Fruit fly (Drosophila melanogaster) whole organism, embryonic: ENCODE measurements around the gene CG13032.
A peak's percentile ranks its signal among the peaks of the same experiment; 100 is the strongest.

Experiments
- Atf3 ChIP-seq: fragments of 200-800 bp; sonication (Bioruptor generic); optimal IDR thresholded peaks from 3 replicates; lab custom pipeline; 2016; ENCODE audit warnings: missing biosample characterization, missing genetic modification characterization
- CG10321 ChIP-seq: fragments of 200-800 bp; sonication (Bioruptor generic); IDR thresholded peaks from 2 replicates; pipeline ENCODE4 v1.3.6; 2022; ENCODE audit warnings: missing biosample characterization, missing genetic modification characterization
- CG10654 ChIP-seq: fragments of 200-800 bp; sonication (Bioruptor generic); optimal IDR thresholded peaks from 2 replicates; lab custom pipeline; 2016; ENCODE audit warnings: missing biosample characterization, missing genetic modification characterization
- CG12236 ChIP-seq: fragments of 200-800 bp; sonication (Bioruptor generic); optimal IDR thresholded peaks from 2 replicates; lab custom pipeline; 2016; ENCODE audit warnings: missing biosample characterization, missing genetic modification characterization
- CG12769 ChIP-seq: fragments of 200-800 bp; sonication (Bioruptor generic); optimal IDR thresholded peaks from 2 replicates; lab custom pipeline; 2019; ENCODE audit warnings: missing biosample characterization, mild to moderate bottlenecking, missing genetic modification characterization, moderate library complexity
- CG14050 ChIP-seq: fragments of 200-800 bp; sonication (Bioruptor generic); IDR thresholded peaks from 3 replicates; pipeline ENCODE4 v1.3.6; 2022; ENCODE audit warnings: missing biosample characterization, missing genetic modification characterization
- CG17802 ChIP-seq: fragments of 200-800 bp; sonication (Bioruptor generic); optimal IDR thresholded peaks from 2 replicates; lab custom pipeline; 2018; ENCODE audit warnings: missing biosample characterization, mild to moderate bottlenecking, missing genetic modification characterization, moderate library complexity
- CG17829 ChIP-seq: fragments of 200-800 bp; optimal IDR thresholded peaks from 2 replicates; lab custom pipeline; 2019; ENCODE audit warnings: missing biosample characterization, mild to moderate bottlenecking, missing genetic modification characterization, moderate library complexity
- CG18011 ChIP-seq: fragments of 200-800 bp; sonication (Bioruptor generic); optimal IDR thresholded peaks from 2 replicates; lab custom pipeline; 2017; ENCODE audit warnings: missing biosample characterization, missing genetic modification characterization, mild to moderate bottlenecking, moderate library complexity, missing genotype
- CG1832 ChIP-seq: fragments of 200-800 bp; sonication (Bioruptor generic); optimal IDR thresholded peaks from 2 replicates; lab custom pipeline; 2017; ENCODE audit warnings: missing biosample characterization, mild to moderate bottlenecking, missing genetic modification characterization, inconsistent platforms
- CG18619 ChIP-seq: fragments of 200-800 bp; sonication (Bioruptor generic); optimal IDR thresholded peaks from 3 replicates; lab custom pipeline; 2017; ENCODE audit warnings: missing biosample characterization, mild to moderate bottlenecking, missing genetic modification characterization
- CG2129 ChIP-seq: fragments of 200-800 bp; sonication (Bioruptor generic); IDR thresholded peaks from 2 replicates; pipeline ENCODE4 v1.3.6; 2022; ENCODE audit warnings: missing biosample characterization, missing genetic modification characterization; ENCODE audit not compliant: partially characterized antibody
- CG2678 ChIP-seq: fragments of 200-800 bp; sonication (Bioruptor generic); optimal IDR thresholded peaks from 3 replicates; lab custom pipeline; 2019; ENCODE audit warnings: missing biosample characterization, mild to moderate bottlenecking, missing genetic modification characterization, moderate library complexity
- CG30431 ChIP-seq: fragments of 200-800 bp; sonication (Bioruptor generic); optimal IDR thresholded peaks from 2 replicates; lab custom pipeline; 2017; ENCODE audit warnings: missing biosample characterization, missing genetic modification characterization
- CG33213 ChIP-seq: fragments of 200-800 bp; sonication (Bioruptor generic); optimal IDR thresholded peaks from 3 replicates; lab custom pipeline; 2016; ENCODE audit warnings: missing biosample characterization, missing genetic modification characterization
- CG3995 ChIP-seq: fragments of 200-800 bp; sonication (Bioruptor generic); optimal IDR thresholded peaks from 3 replicates; lab custom pipeline; 2016; ENCODE audit warnings: missing biosample characterization, missing genetic modification characterization
- CG4360 ChIP-seq: fragments of 200-800 bp; sonication (Bioruptor generic); IDR thresholded peaks from 2 replicates; pipeline ENCODE4 v1.3.6; 2022; ENCODE audit warnings: missing biosample characterization, missing genetic modification characterization
- CG4707 ChIP-seq: fragments of 200-800 bp; sonication (Bioruptor generic); optimal IDR thresholded peaks from 2 replicates; lab custom pipeline; 2018; ENCODE audit warnings: missing biosample characterization, mild to moderate bottlenecking, missing genetic modification characterization, moderate library complexity
- CG4820 ChIP-seq: fragments of 200-800 bp; sonication (Bioruptor generic); optimal IDR thresholded peaks from 3 replicates; lab custom pipeline; 2016; ENCODE audit warnings: missing biosample characterization, missing genetic modification characterization
- CG9215 ChIP-seq: fragments of 200-800 bp; sonication (Bioruptor generic); IDR thresholded peaks from 2 replicates; pipeline ENCODE4 v1.3.6; 2022; ENCODE audit warnings: missing biosample characterization, missing genetic modification characterization
- Ets65A ChIP-seq: fragments of 200-800 bp; sonication (Bioruptor generic); peaks from one replicate; lab custom pipeline; 2016; ENCODE audit warnings: missing biosample characterization, missing genetic modification characterization
- Hand ChIP-seq: fragments of 200-800 bp; sonication (Bioruptor generic); optimal IDR thresholded peaks from 2 replicates; lab custom pipeline; 2017; ENCODE audit warnings: mild to moderate bottlenecking, missing biosample characterization, missing genetic modification reagents, missing genetic modification characterization
- HmgD ChIP-seq: fragments of 200-800 bp; sonication (Bioruptor generic); optimal IDR thresholded peaks from 3 replicates; lab custom pipeline; 2016; ENCODE audit warnings: missing biosample characterization, missing genetic modification characterization
- Lhr ChIP-seq: fragments of 200-800 bp; sonication (Bioruptor generic); optimal IDR thresholded peaks from 3 replicates; lab custom pipeline; 2017; ENCODE audit warnings: mild to moderate bottlenecking, missing biosample characterization, missing genetic modification reagents, missing genetic modification characterization
- Lim3 ChIP-seq: fragments of 200-800 bp; sonication (Bioruptor generic); IDR thresholded peaks from 2 replicates; pipeline ENCODE4 v1.3.6; 2022; ENCODE audit warnings: missing biosample characterization, missing genetic modification characterization
- Myb ChIP-seq: fragments of 200-800 bp; sonication (Bioruptor generic); optimal IDR thresholded peaks from 2 replicates; lab custom pipeline; 2016; ENCODE audit warnings: missing biosample characterization, missing genetic modification characterization
- YL-1 ChIP-seq: fragments of 200-800 bp; sonication (Bioruptor generic); optimal IDR thresholded peaks from 3 replicates; lab custom pipeline; 2017; ENCODE audit warnings: missing biosample characterization, mild to moderate bottlenecking, missing genetic modification characterization
- ash1 ChIP-seq: fragments of 200-800 bp; sonication (Bioruptor generic); optimal IDR thresholded peaks from 2 replicates; lab custom pipeline; 2018; ENCODE audit warnings: missing biosample characterization, mild to moderate bottlenecking, missing genetic modification characterization
- bcd ChIP-seq: fragments of 200-800 bp; sonication (Bioruptor generic); optimal IDR thresholded peaks from 2 replicates; lab custom pipeline; 2017; ENCODE audit warnings: missing biosample characterization, mild to moderate bottlenecking, missing genetic modification characterization
- br ChIP-seq: fragments of >200 bp; optimal IDR thresholded peaks from 2 replicates; lab custom pipeline; 2017
- btn ChIP-seq: fragments of 200-800 bp; sonication (Bioruptor generic); optimal IDR thresholded peaks from 2 replicates; lab custom pipeline; 2016; ENCODE audit warnings: missing biosample characterization, missing genetic modification characterization
- cato ChIP-seq: fragments of 200-800 bp; sonication (Bioruptor generic); optimal IDR thresholded peaks from 2 replicates; lab custom pipeline; 2016; ENCODE audit warnings: missing biosample characterization, missing genetic modification characterization, borderline replicate concordance
- chif ChIP-seq, 2 experiments: fragments of 200-800 bp; sonication (Bioruptor generic); optimal IDR thresholded peaks; 3 replicates each; lab custom pipeline; 2016; ENCODE audit warnings: missing biosample characterization in 2 of 2, missing genetic modification characterization in 2 of 2
- crp ChIP-seq, 2 experiments: fragments of 200-800 bp; sonication (Bioruptor generic); optimal IDR thresholded peaks; 2 replicates in 1 of 2; 3 replicates in 1 of 2; lab custom pipeline; 2017; ENCODE audit warnings: missing biosample characterization in 2 of 2, missing genetic modification characterization in 2 of 2, mild to moderate bottlenecking in 1 of 2, moderate library complexity in 1 of 2
- dati ChIP-seq: fragments of 200-800 bp; sonication (Bioruptor generic); IDR thresholded peaks from 2 replicates; pipeline ENCODE4 v1.3.6; 2022; ENCODE audit warnings: missing biosample characterization, missing genetic modification characterization
- eve ChIP-seq, 2 experiments: fragments of >200 bp; optimal IDR thresholded peaks; 2 replicates each; lab custom pipeline; 2017; ENCODE audit warnings: missing biosample characterization in 2 of 2, missing genetic modification characterization in 2 of 2
- ewg ChIP-seq: fragments of 200-800 bp; sonication (Bioruptor generic); optimal IDR thresholded peaks from 3 replicates; lab custom pipeline; 2017; ENCODE audit warnings: mild to moderate bottlenecking, missing biosample characterization, missing genetic modification reagents, missing genetic modification characterization
- eyg ChIP-seq: fragments of 200-800 bp; sonication (Bioruptor generic); optimal IDR thresholded peaks from 3 replicates; lab custom pipeline; 2016; ENCODE audit warnings: missing biosample characterization, missing genetic modification characterization
- insv ChIP-seq, 2 experiments: fragments of 200-800 bp; sonication (Bioruptor generic); optimal IDR thresholded peaks; 3 replicates each; lab custom pipeline; 2016 to 2018; ENCODE audit warnings: missing biosample characterization in 2 of 2, missing genetic modification characterization in 2 of 2
- mld ChIP-seq: fragments of 200-800 bp; sonication (Bioruptor generic); IDR thresholded peaks from 3 replicates; pipeline ENCODE4 v1.3.6; 2022; ENCODE audit warnings: missing biosample characterization, missing genetic modification characterization; ENCODE audit not compliant: partially characterized antibody
- odd ChIP-seq: fragments of 200-800 bp; sonication (Bioruptor generic); optimal IDR thresholded peaks from 2 replicates; lab custom pipeline; 2017; ENCODE audit warnings: missing biosample characterization, mild to moderate bottlenecking, missing genetic modification characterization
- pita ChIP-seq: fragments of 200-800 bp; sonication (Bioruptor generic); optimal IDR thresholded peaks from 2 replicates; lab custom pipeline; 2017; ENCODE audit warnings: missing biosample characterization, mild to moderate bottlenecking, missing genetic modification characterization
- sim ChIP-seq: fragments of 200-800 bp; sonication (Bioruptor generic); IDR thresholded peaks from 2 replicates; pipeline ENCODE4 v1.3.6; 2022; ENCODE audit warnings: missing biosample characterization, missing genetic modification characterization
- slbo ChIP-seq: fragments of 200-800 bp; sonication (Bioruptor generic); IDR thresholded peaks from 2 replicates; pipeline ENCODE4 v1.3.6; 2022; ENCODE audit warnings: missing biosample characterization, missing genetic modification characterization
- sna ChIP-seq: fragments of 200-800 bp; sonication (Bioruptor generic); IDR thresholded peaks from 2 replicates; pipeline ENCODE4 v1.3.6; 2022; ENCODE audit warnings: missing biosample characterization, missing genetic modification characterization; ENCODE audit not compliant: partially characterized antibody
- sqz ChIP-seq: fragments of 200-800 bp; sonication (Bioruptor generic); optimal IDR thresholded peaks from 3 replicates; lab custom pipeline; 2018; ENCODE audit warnings: missing biosample characterization, mild to moderate bottlenecking, missing genetic modification characterization
- tin ChIP-seq: fragments of 200-800 bp; sonication (Bioruptor generic); optimal IDR thresholded peaks from 3 replicates; lab custom pipeline; 2016; ENCODE audit warnings: missing biosample characterization, missing genetic modification characterization
- vvl ChIP-seq: fragments of 200-800 bp; sonication (Bioruptor generic); IDR thresholded peaks from 2 replicates; pipeline ENCODE4 v1.3.6; 2022; ENCODE audit warnings: missing biosample characterization, missing genetic modification characterization

Gene CG13032

dm6 chr3L:16659959-16660870 is 13.5 kb upstream of the CG13032 start (continued):
- TF ChIP-seq CG2129 (GFP tag; lab: Robert Waterston, UW) = no peak
- TF ChIP-seq tin (GFP tag; lab: Kevin White, UChicago) = peak; percentile 96
- TF ChIP-seq odd (GFP tag; lab: Kevin White, UChicago) = peak; percentile 96
- peak in 1 of 2 experiments; percentile 73 for TF ChIP-seq insv (GFP tag; optimal IDR thresholded peaks at IDR 0.05; lab: Kevin White, UChicago)
- TF ChIP-seq CG30431 (GFP tag; lab: Kevin White, UChicago) = peak; percentile 95
- TF ChIP-seq chif (GFP tag; optimal IDR thresholded peaks at IDR 0.05; lab: Kevin White, UChicago) = peak; percentile 89 to 91
- peak; percentile 91 for TF ChIP-seq CG14050 (GFP tag; lab: Robert Waterston, UW)
- peak; percentile 47 for TF ChIP-seq HmgD (GFP tag; lab: Kevin White, UChicago)
- TF ChIP-seq eyg (GFP tag; lab: Kevin White, UChicago) = peak; percentile 84
- TF ChIP-seq CG4360 = peak; percentile 77
- peak; percentile 99 for TF ChIP-seq CG2678 (tag; lab: Kevin White, UChicago)
- peak; percentile 65 for TF ChIP-seq ash1 (GFP tag; lab: Kevin White, UChicago)
- peak; percentile 96 for TF ChIP-seq slbo (GFP tag; lab: Robert Waterston, UW)
- peak; percentile 82 for TF ChIP-seq CG18011 (GFP tag; lab: Kevin White, UChicago)
- TF ChIP-seq eve (GFP tag; optimal IDR thresholded peaks at IDR 0.05; lab: Kevin White, UChicago) = peak in 1 of 2 experiments; percentile 99
- peak; percentile 88 for TF ChIP-seq CG4707 (GFP tag; lab: Kevin White, UChicago)
- peak; percentile 89 for TF ChIP-seq btn (GFP tag; lab: Kevin White, UChicago)
- peak; percentile 88 for TF ChIP-seq CG33213 (GFP tag; lab: Kevin White, UChicago)
- TF ChIP-seq CG17829 (tag; lab: Kevin White, UChicago) = peak; percentile 95
- TF ChIP-seq CG18619 = peak; percentile 98
- peak; percentile 72 for TF ChIP-seq CG3995 (GFP tag; lab: Kevin White, UChicago)
- peak; percentile 91 for TF ChIP-seq sqz (GFP tag; lab: Kevin White, UChicago)
- 0 out of 3 replicates have a peak, but pooled peaks have one; percentile 21 for TF ChIP-seq mld (GFP tag; lab: Robert Waterston, UW)
- peak; percentile 64; the same call in 1 of the 2 replicates for TF ChIP-seq CG10321 (GFP tag; lab: Robert Waterston, UW)
- TF ChIP-seq bcd (GFP tag; lab: Kevin White, UChicago) = peak; percentile 98
- peak; percentile 48 for TF ChIP-seq CG1832 (GFP tag; lab: Kevin White, UChicago)
- TF ChIP-seq CG9215 (GFP tag; lab: Robert Waterston, UW) = peak; percentile 93
- TF ChIP-seq crp (GFP tag; optimal IDR thresholded peaks at IDR 0.05; lab: Kevin White, UChicago) = peak; percentile 35 to 63
- TF ChIP-seq YL-1 (GFP tag; lab: Kevin White, UChicago) = peak; percentile 79
- TF ChIP-seq br (lab: Kevin White, UChicago) = no peak
- no peak for TF ChIP-seq pita (GFP tag; lab: Kevin White, UChicago)
- TF ChIP-seq CG4820 (GFP tag; lab: Kevin White, UChicago) = peak; percentile 96
- TF ChIP-seq Ets65A (GFP tag; lab: Kevin White, UChicago) = peak; percentile 99
- TF ChIP-seq Lhr = peak; percentile 89
- TF ChIP-seq cato (GFP tag; lab: Kevin White, UChicago) = peak; percentile 93
- TF ChIP-seq CG12769 (tag; lab: Kevin White, UChicago) = peak; percentile 75
- peak; percentile 95 for TF ChIP-seq Hand (GFP tag; lab: Kevin White, UChicago)
- TF ChIP-seq dati (GFP tag; lab: Robert Waterston, UW) = peak; percentile 52; the same call in 1 of the 2 replicates
- peak; percentile 76 for TF ChIP-seq CG12236 (GFP tag; lab: Kevin White, UChicago)
- peak; percentile 85 for TF ChIP-seq CG17802
- peak; percentile 95 for TF ChIP-seq CG10654 (GFP tag; lab: Kevin White, UChicago)
- TF ChIP-seq sna (GFP tag; lab: Robert Waterston, UW) = no peak
- peak; percentile 74 for TF ChIP-seq Myb
- peak; percentile 96 for TF ChIP-seq vvl (GFP tag; lab: Robert Waterston, UW)
- TF ChIP-seq ewg = peak; percentile 93
- TF ChIP-seq Lim3 (GFP tag; lab: Robert Waterston, UW) = peak; percentile 80
- TF ChIP-seq Atf3 (GFP tag; lab: Kevin White, UChicago) = peak; percentile 88
- peak; percentile 75 for TF ChIP-seq sim (GFP tag; lab: Robert Waterston, UW)
